Worm (Caenorhabditis elegans): ENCODE data around the gene ncx-5.

- TF ChIP-seq nhr-76 (tag; optimal IDR thresholded peaks at IDR 0.05) = no peak
- TF ChIP-seq nhr-12 (tag; optimal IDR thresholded peaks at IDR 0.05) = no peak
- TF ChIP-seq nhr-28 (tag; optimal IDR thresholded peaks at IDR 0.05) = no peak
- TF ChIP-seq skn-1 (tag; optimal IDR thresholded peaks at IDR 0.05) = no peak
- TF ChIP-seq fos-1 (tag; optimal IDR thresholded peaks at IDR 0.05) = no peak
- TF ChIP-seq unc-62 (GFP tag; optimal IDR thresholded peaks at IDR 0.05) = no peak
- TF ChIP-seq nhr-11 (tag; optimal IDR thresholded peaks at IDR 0.05) = no peak
- no peak for TF ChIP-seq ztf-11 (tag; optimal IDR thresholded peaks at IDR 0.05)
- TF ChIP-seq unc-98 (GFP tag; IDR thresholded peaks at IDR 0.05) = no peak
- TF ChIP-seq lsy-2 (tag; optimal IDR thresholded peaks at IDR 0.05) = no peak
- no peak for TF ChIP-seq sox-4 (tag; optimal IDR thresholded peaks at IDR 0.05)
Measured at ce11 chrV:10539114-10539513, 49.2 kb upstream of the ncx-5 start, which contains the start of gene F25D1.8.

Measured in whole organism, L1 larva.